Worm (Caenorhabditis elegans): ENCODE data around the gene slcr-46.3.

- TF ChIP-seq hlh-1 (tag; optimal IDR thresholded peaks at IDR 0.05) (no peak), ztf-11 (tag; optimal IDR thresholded peaks at IDR 0.05) (no peak), lin-13 (tag; optimal IDR thresholded peaks at IDR 0.05) (no peak), bed-3 (GFP tag; optimal IDR thresholded peaks at IDR 0.05) (no peak), flh-1 (GFP tag; optimal IDR thresholded peaks at IDR 0.05) (no peak), M03D4.4 (tag; optimal IDR thresholded peaks at IDR 0.05) (no peak), elt-3 (tag; optimal IDR thresholded peaks at IDR 0.05) (no peak), elt-1 (tag; optimal IDR thresholded peaks at IDR 0.05; ENCODE audit: borderline replicate concordance, insufficient read depth) (no peak), unc-62 (GFP tag; optimal IDR thresholded peaks at IDR 0.05) (no peak), pha-4 (tag; optimal IDR thresholded peaks at IDR 0.05) (no peak), mep-1 (tag; optimal IDR thresholded peaks at IDR 0.05) (no peak), nhr-28 (tag; optimal IDR thresholded peaks at IDR 0.05) (no peak), nhr-237 (tag; optimal IDR thresholded peaks at IDR 0.05) (no peak)
Measured at ce11 chrV:9767941-9768340, 44.0 kb upstream of the slcr-46.3 start.
